Fruit fly (Drosophila melanogaster) whole organism, embryonic: ENCODE results near the gene ppl.

Experiments used
- Bgb ChIP-seq: fragments of 200-800 bp; sonication (Bioruptor generic); IDR thresholded peaks from 2 replicates; pipeline ENCODE4 v1.3.6; 2022; ENCODE audit warnings: missing biosample characterization, missing genetic modification characterization; ENCODE audit not compliant: partially characterized antibody
- C15 ChIP-seq: fragments of 200-800 bp; sonication (Bioruptor generic); IDR thresholded peaks from 3 replicates; pipeline ENCODE4 v1.3.6; 2022; ENCODE audit warnings: missing biosample characterization, missing genetic modification characterization
- CG1024 ChIP-seq: fragments of 200-800 bp; sonication (Bioruptor generic); IDR thresholded peaks from 2 replicates; pipeline ENCODE4 v1.3.6; 2022; ENCODE audit warnings: missing biosample characterization, missing genetic modification characterization
- CG11695 ChIP-seq: fragments of 200-800 bp; sonication (Bioruptor generic); IDR thresholded peaks from 3 replicates; pipeline ENCODE4 v1.3.6; 2022; ENCODE audit warnings: missing biosample characterization, missing genetic modification characterization
- CG11696 ChIP-seq: fragments of 200-800 bp; sonication (Bioruptor generic); IDR thresholded peaks from 2 replicates; pipeline ENCODE4 v1.3.6; 2022; ENCODE audit warnings: missing biosample characterization, missing genetic modification characterization
- CG13296 ChIP-seq: fragments of 200-800 bp; sonication (Bioruptor generic); optimal IDR thresholded peaks from 3 replicates; lab custom pipeline; 2018; ENCODE audit warnings: missing biosample characterization, mild to moderate bottlenecking, missing genetic modification characterization
- CG15696 ChIP-seq: fragments of 200-800 bp; sonication (Bioruptor generic); optimal IDR thresholded peaks from 2 replicates; lab custom pipeline; 2019; ENCODE audit warnings: missing biosample characterization, mild to moderate bottlenecking, missing genetic modification characterization, moderate library complexity
- CG1647 ChIP-seq: fragments of 200-800 bp; sonication (Bioruptor generic); optimal IDR thresholded peaks from 3 replicates; lab custom pipeline; 2016; ENCODE audit warnings: missing biosample characterization, missing genetic modification characterization
- CG16779 ChIP-seq: fragments of 200-800 bp; sonication (Bioruptor generic); IDR thresholded peaks from 2 replicates; pipeline ENCODE4 v1.3.6; 2022; ENCODE audit warnings: missing biosample characterization, missing genetic modification characterization
- CG16863 ChIP-seq: fragments of 200-800 bp; sonication (Bioruptor generic); optimal IDR thresholded peaks from 3 replicates; lab custom pipeline; 2016; ENCODE audit warnings: missing biosample characterization, missing genetic modification characterization
- CG17361 ChIP-seq: fragments of 200-800 bp; sonication (Bioruptor generic); IDR thresholded peaks from 3 replicates; pipeline ENCODE4 v1.3.6; 2022; ENCODE audit warnings: missing biosample characterization, missing genetic modification characterization
- CG18262 ChIP-seq: fragments of 200-800 bp; optimal IDR thresholded peaks from 3 replicates; lab custom pipeline; 2019; ENCODE audit warnings: missing biosample characterization, mild to moderate bottlenecking, missing genetic modification characterization, moderate library complexity
- CG18764 ChIP-seq: fragments of 200-800 bp; sonication (Bioruptor generic); optimal IDR thresholded peaks from 3 replicates; lab custom pipeline; 2016; ENCODE audit warnings: missing biosample characterization, missing genetic modification characterization
- CG31224 ChIP-seq: fragments of 200-800 bp; sonication (Bioruptor generic); IDR thresholded peaks from 2 replicates; pipeline ENCODE4 v1.3.6; 2022; ENCODE audit warnings: missing biosample characterization, missing genetic modification characterization
- CG4328 ChIP-seq: fragments of 200-800 bp; sonication (Bioruptor generic); optimal IDR thresholded peaks from 3 replicates; lab custom pipeline; 2017; ENCODE audit warnings: missing biosample characterization, missing genetic modification reagents, missing genetic modification characterization
- CG5953 ChIP-seq: fragments of 200-800 bp; sonication (Bioruptor generic); IDR thresholded peaks from 2 replicates; pipeline ENCODE4 v1.3.6; 2022; ENCODE audit warnings: missing biosample characterization, missing genetic modification characterization
- CG6683 ChIP-seq: fragments of 200-800 bp; sonication (Bioruptor generic); optimal IDR thresholded peaks from 2 replicates; lab custom pipeline; 2017; ENCODE audit warnings: missing biosample characterization, mild to moderate bottlenecking, missing genetic modification characterization, missing genetic modification reagents
- CG6689 ChIP-seq: fragments of 200-800 bp; sonication (Bioruptor generic); IDR thresholded peaks from 2 replicates; pipeline ENCODE4 v1.3.6; 2022; ENCODE audit warnings: missing biosample characterization, missing genetic modification characterization
- CG6765 ChIP-seq: fragments of 200-800 bp; sonication (Bioruptor generic); optimal IDR thresholded peaks from 3 replicates; lab custom pipeline; 2017; ENCODE audit warnings: missing biosample characterization, mild to moderate bottlenecking, missing genetic modification characterization
- CG7556 ChIP-seq: fragments of 200-800 bp; sonication (Bioruptor generic); optimal IDR thresholded peaks from 2 replicates; lab custom pipeline; 2017; ENCODE audit warnings: missing biosample characterization, mild to moderate bottlenecking, missing genetic modification characterization
- CG8281 ChIP-seq: fragments of 200-800 bp; sonication (Bioruptor generic); optimal IDR thresholded peaks from 2 replicates; lab custom pipeline; 2018; ENCODE audit warnings: missing biosample characterization, mild to moderate bottlenecking, missing genetic modification characterization, moderate library complexity
- CG8290 ChIP-seq, 3 experiments: fragments of 200-800 bp; sonication (Bioruptor generic); optimal IDR thresholded peaks; 2 replicates each; lab custom pipeline; 2016 to 2019; ENCODE audit warnings: missing biosample characterization in 3 of 3, missing genetic modification characterization in 3 of 3, mild to moderate bottlenecking in 2 of 3, moderate library complexity in 1 of 3
- Deaf1 ChIP-seq: fragments of 200-800 bp; optimal IDR thresholded peaks from 3 replicates; lab custom pipeline; 2019; ENCODE audit warnings: missing biosample characterization, mild to moderate bottlenecking, missing genetic modification characterization, moderate library complexity
- Dek ChIP-seq: fragments of 200-800 bp; sonication (Bioruptor generic); optimal IDR thresholded peaks from 3 replicates; lab custom pipeline; 2019; ENCODE audit warnings: missing biosample characterization, mild to moderate bottlenecking, missing genetic modification characterization, moderate library complexity
- Drgx ChIP-seq: fragments of 200-800 bp; sonication (Bioruptor generic); IDR thresholded peaks from 2 replicates; pipeline ENCODE4 v1.3.6; 2022; ENCODE audit warnings: missing biosample characterization, missing genetic modification characterization
- H2.0 ChIP-seq: fragments of 200-800 bp; sonication (Bioruptor generic); IDR thresholded peaks from 2 replicates; pipeline ENCODE4 v1.3.6; 2022; ENCODE audit warnings: missing biosample characterization, missing genetic modification characterization
- Lhr ChIP-seq: fragments of 200-800 bp; sonication (Bioruptor generic); optimal IDR thresholded peaks from 3 replicates; lab custom pipeline; 2017; ENCODE audit warnings: mild to moderate bottlenecking, missing biosample characterization, missing genetic modification reagents, missing genetic modification characterization
- Max ChIP-seq: fragments of 200-800 bp; sonication (Bioruptor generic); optimal IDR thresholded peaks from 2 replicates; lab custom pipeline; 2016; ENCODE audit warnings: missing biosample characterization, mild to moderate bottlenecking, missing genetic modification characterization
- NFAT ChIP-seq: fragments of 200-800 bp; sonication (Bioruptor generic); IDR thresholded peaks from 2 replicates; pipeline ENCODE4 v1.3.6; 2022; ENCODE audit warnings: missing biosample characterization, missing genetic modification characterization
- Neu2 ChIP-seq: fragments of 200-800 bp; sonication (Bioruptor generic); optimal IDR thresholded peaks from 3 replicates; lab custom pipeline; 2016; ENCODE audit warnings: missing biosample characterization, missing genetic modification characterization, borderline replicate concordance
- YL-1 ChIP-seq: fragments of 200-800 bp; sonication (Bioruptor generic); optimal IDR thresholded peaks from 3 replicates; lab custom pipeline; 2017; ENCODE audit warnings: missing biosample characterization, mild to moderate bottlenecking, missing genetic modification characterization
- abd-A ChIP-seq: fragments of 200-800 bp; sonication (Bioruptor generic); optimal IDR thresholded peaks from 3 replicates; lab custom pipeline; 2019; ENCODE audit warnings: missing biosample characterization, mild to moderate bottlenecking, missing genetic modification characterization, moderate library complexity
- ac ChIP-seq: fragments of 200-800 bp; sonication (Bioruptor generic); optimal IDR thresholded peaks from 3 replicates; lab custom pipeline; 2017; ENCODE audit warnings: missing biosample characterization, mild to moderate bottlenecking, missing genetic modification characterization
- ara ChIP-seq: fragments of 200-800 bp; sonication (Bioruptor generic); IDR thresholded peaks from 2 replicates; pipeline ENCODE4 v1.3.6; 2022; ENCODE audit warnings: missing biosample characterization, missing genetic modification characterization
- ash1 ChIP-seq: fragments of 200-800 bp; sonication (Bioruptor generic); optimal IDR thresholded peaks from 2 replicates; lab custom pipeline; 2018; ENCODE audit warnings: missing biosample characterization, mild to moderate bottlenecking, missing genetic modification characterization
- chn ChIP-seq: fragments of 200-800 bp; sonication (Bioruptor generic); optimal IDR thresholded peaks from 2 replicates; lab custom pipeline; 2016; ENCODE audit warnings: missing biosample characterization, missing genetic modification characterization
- da ChIP-seq: fragments of 200-800 bp; sonication (Bioruptor generic); optimal IDR thresholded peaks from 2 replicates; lab custom pipeline; 2016; ENCODE audit warnings: missing biosample characterization, missing genetic modification characterization
- dan ChIP-seq: fragments of 200-800 bp; sonication (Bioruptor generic); IDR thresholded peaks from 2 replicates; pipeline ENCODE4 v1.3.6; 2022; ENCODE audit warnings: missing biosample characterization, missing genetic modification characterization
- exex ChIP-seq: fragments of 200-800 bp; sonication (Bioruptor generic); optimal IDR thresholded peaks from 4 replicates; lab custom pipeline; 2018; ENCODE audit warnings: missing biosample characterization, mild to moderate bottlenecking, missing genetic modification characterization, moderate library complexity
- eyg ChIP-seq: fragments of 200-800 bp; sonication (Bioruptor generic); optimal IDR thresholded peaks from 3 replicates; lab custom pipeline; 2016; ENCODE audit warnings: missing biosample characterization, missing genetic modification characterization
- her ChIP-seq: fragments of 200-800 bp; sonication (Bioruptor generic); optimal IDR thresholded peaks from 2 replicates; lab custom pipeline; 2016; ENCODE audit warnings: missing biosample characterization, missing genetic modification characterization
- jing ChIP-seq: fragments of 200-800 bp; sonication (Bioruptor generic); optimal IDR thresholded peaks from 2 replicates; lab custom pipeline; 2018; ENCODE audit warnings: missing biosample characterization, mild to moderate bottlenecking, missing genetic modification characterization
- kni ChIP-seq: fragments of 200-800 bp; sonication (Bioruptor generic); optimal IDR thresholded peaks from 3 replicates; lab custom pipeline; 2017; ENCODE audit warnings: mild to moderate bottlenecking, missing biosample characterization, missing genetic modification reagents, missing genetic modification characterization
- mam ChIP-seq: fragments of 200-800 bp; sonication (Bioruptor generic); optimal IDR thresholded peaks from 3 replicates; lab custom pipeline; 2016; ENCODE audit warnings: missing biosample characterization, missing genetic modification characterization
- phol ChIP-seq: fragments of 200-800 bp; sonication (Bioruptor generic); optimal IDR thresholded peaks from 3 replicates; lab custom pipeline; 2018; ENCODE audit warnings: missing biosample characterization, mild to moderate bottlenecking, missing genetic modification characterization, moderate library complexity
- pum ChIP-seq: fragments of 200-800 bp; sonication (Bioruptor generic); optimal IDR thresholded peaks from 2 replicates; lab custom pipeline; 2016; ENCODE audit warnings: missing biosample characterization, missing genetic modification characterization
- scrt ChIP-seq: fragments of 200-800 bp; sonication (Bioruptor generic); optimal IDR thresholded peaks from 2 replicates; lab custom pipeline; 2018; ENCODE audit warnings: missing biosample characterization, mild to moderate bottlenecking, missing genetic modification characterization, moderate library complexity
- sens-2 ChIP-seq: fragments of 200-800 bp; sonication (Bioruptor generic); IDR thresholded peaks from 2 replicates; pipeline ENCODE4 v1.3.6; 2022; ENCODE audit warnings: missing biosample characterization, missing genetic modification characterization
- slou ChIP-seq: fragments of 200-800 bp; sonication (Bioruptor generic); optimal IDR thresholded peaks from 3 replicates; lab custom pipeline; 2016; ENCODE audit warnings: missing biosample characterization, missing genetic modification characterization
- wdn ChIP-seq: fragments of 200-800 bp; sonication (Bioruptor generic); IDR thresholded peaks from 2 replicates; pipeline ENCODE4 v1.3.6; 2022; ENCODE audit warnings: missing biosample characterization, missing genetic modification characterization
- zen2 ChIP-seq: fragments of 200-800 bp; sonication (Bioruptor generic); IDR thresholded peaks from 3 replicates; pipeline ENCODE4 v1.3.6; 2022; ENCODE audit warnings: missing biosample characterization, missing genetic modification characterization; ENCODE audit not compliant: partially characterized antibody

The ppl gene

DNA sequence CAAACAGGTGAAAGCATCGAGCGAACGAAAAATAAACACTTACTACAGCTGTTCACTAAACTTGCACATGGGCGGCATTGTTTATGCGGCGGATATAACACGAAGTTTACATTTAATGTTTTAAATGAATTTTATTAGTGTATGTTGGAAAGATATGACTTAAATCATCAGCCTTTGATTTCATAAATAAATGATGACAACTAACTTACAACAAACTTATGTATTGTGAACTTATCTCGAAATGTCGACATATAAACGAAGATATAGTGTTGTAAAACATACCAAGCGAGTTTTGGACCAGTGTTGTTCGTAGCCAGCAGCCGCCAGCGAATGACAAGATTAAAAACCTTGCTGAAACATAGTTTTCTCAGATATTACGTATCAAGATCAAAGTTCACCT lies 23.1 kb upstream of the ppl start, which contains the start of the genes CG11309 and CG7632 (continued):
- TF ChIP-seq dan (GFP tag; lab: Robert Waterston, UW) (peak; percentile 40; the same call in 1 of the 2 replicates), jing (GFP tag; lab: Kevin White, UChicago) (peak; percentile 97), CG8281 (tag; lab: Kevin White, UChicago) (peak; percentile 95), CG6765 (peak; percentile 99), Deaf1 (tag; lab: Kevin White, UChicago) (peak; percentile 92), CG18262 (tag; lab: Kevin White, UChicago) (peak; percentile 100), slou (GFP tag; lab: Kevin White, UChicago) (peak; percentile 96), zen2 (no peak), NFAT (GFP tag; lab: Robert Waterston, UW) (peak; percentile 97), CG8290 (GFP tag; optimal IDR thresholded peaks at IDR 0.05; lab: Kevin White, UChicago) (peak; percentile 99), CG8290 (tag; optimal IDR thresholded peaks at IDR 0.05; lab: Kevin White, UChicago) (peak; percentile 98 to 100), Drgx (GFP tag; lab: Robert Waterston, UW) (peak; percentile 99), CG6689 (GFP tag; lab: Robert Waterston, UW) (peak; percentile 98), CG15696 (tag; lab: Kevin White, UChicago) (peak; percentile 99), da (peak; percentile 98), mam (GFP tag; lab: Kevin White, UChicago) (peak; percentile 98), CG6683 (peak; percentile 99), H2.0 (GFP tag; lab: Robert Waterston, UW) (peak; percentile 97), ac (GFP tag; lab: Kevin White, UChicago) (peak; percentile 98), her (GFP tag; lab: Kevin White, UChicago) (peak; percentile 97), Max (GFP tag; lab: Kevin White, UChicago) (peak; percentile 99), exex (peak; percentile 98), pum (GFP tag; lab: Kevin White, UChicago) (peak; percentile 98), C15 (GFP tag; lab: Robert Waterston, UW) (peak; percentile 96), ara (GFP tag; lab: Robert Waterston, UW) (peak; percentile 99), Dek (tag; lab: Kevin White, UChicago) (peak; percentile 99), CG11695 (peak; percentile 99), CG7556 (peak; percentile 99), Neu2 (GFP tag; lab: Kevin White, UChicago) (peak; percentile 96), CG18764 (GFP tag; lab: Kevin White, UChicago) (peak; percentile 98), CG11696 (peak; percentile 95), abd-A (peak; percentile 99), wdn (peak; percentile 97), CG13296 (GFP tag; lab: Kevin White, UChicago) (peak; percentile 100), CG16863 (GFP tag; lab: Kevin White, UChicago) (peak; percentile 98), CG4328 (GFP tag; lab: Kevin White, UChicago) (peak; percentile 100), CG16779 (GFP tag; lab: Robert Waterston, UW) (peak; percentile 97), YL-1 (GFP tag; lab: Kevin White, UChicago) (peak; percentile 99), CG1024 (GFP tag; lab: Robert Waterston, UW) (peak; percentile 95), sens-2 (peak; percentile 99), phol (tag; lab: Kevin White, UChicago) (peak; percentile 99), CG17361 (peak; percentile 99), chn (peak; percentile 98), Bgb (GFP tag; lab: Robert Waterston, UW) (peak; percentile 41; the same call in 1 of the 2 replicates), CG31224 (peak; percentile 95), eyg (GFP tag; lab: Kevin White, UChicago) (peak; percentile 98), Lhr (GFP tag; lab: Kevin White, UChicago) (peak; percentile 98), kni (peak; percentile 100), CG1647 (GFP tag; lab: Kevin White, UChicago) (peak; percentile 98), CG5953 (GFP tag; lab: Robert Waterston, UW) (peak; percentile 98), scrt (GFP tag; lab: Kevin White, UChicago) (peak; percentile 99), ash1 (GFP tag; lab: Kevin White, UChicago) (peak; percentile 98)
